Fruit fly (Drosophila melanogaster): Measurements from ENCODE around the gene Sap130.

Gene Sap130

dm6 chr3L:12804730-12805170 is 952 bp upstream of the Sap130 start, which contains the start of gene Atg1:
Gene Atg1, minus strand, starts transcription at chr3L:12805116.
- TF ChIP-seq Snoo (tag; optimal IDR thresholded peaks at IDR 0.05) (no peak), CG12605 (GFP tag; IDR thresholded peaks at IDR 0.05) (peak; percentile 22; the same call in 1 of the 2 replicates)

- TF ChIP-seq CG9948 (tag; optimal IDR thresholded peaks at IDR 0.05) = peak; percentile 39
- no peak for TF ChIP-seq CG14655 (GFP tag; optimal IDR thresholded peaks at IDR 0.05)
- no peak for TF ChIP-seq Pif1A (GFP tag; optimal IDR thresholded peaks at IDR 0.05)
- TF ChIP-seq CG12605 (GFP tag; IDR thresholded peaks at IDR 0.05) = no peak
- TF ChIP-seq CG17806 (tag; optimal IDR thresholded peaks at IDR 0.05) = peak; percentile 49
- TF ChIP-seq CG8301 (tag; optimal IDR thresholded peaks at IDR 0.05) = no peak
- peak; percentile 54; the same call in 1 of the 2 replicates for TF ChIP-seq CG32121 (GFP tag; IDR thresholded peaks at IDR 0.05)
- peak; percentile 62 for TF ChIP-seq CG8159 (tag; optimal IDR thresholded peaks at IDR 0.05)
- peak; percentile 7 for TF ChIP-seq EcR (GFP tag; optimal IDR thresholded peaks at IDR 0.05)
- peak; percentile 45 for TF ChIP-seq CG15710 (tag; optimal IDR thresholded peaks at IDR 0.05)
- TF ChIP-seq CG4496 (GFP tag; IDR thresholded peaks at IDR 0.05) = no peak
- peak; percentile 40 for TF ChIP-seq CG34367 (tag; optimal IDR thresholded peaks at IDR 0.05)
- peak; percentile 56 for TF ChIP-seq Pif1B (GFP tag; optimal IDR thresholded peaks at IDR 0.05)
- peak; percentile 76 for TF ChIP-seq Ets98B (GFP tag; IDR thresholded peaks at IDR 0.05)
- no peak for TF ChIP-seq CG13204 (GFP tag; optimal IDR thresholded peaks at IDR 0.05)
- TF ChIP-seq gl (tag; optimal IDR thresholded peaks at IDR 0.05) = no peak
- no peak for TF ChIP-seq fd96Ca (GFP tag; IDR thresholded peaks at IDR 0.05)
- TF ChIP-seq rn (GFP tag; IDR thresholded peaks at IDR 0.05) = no peak
- peak; percentile 54 for TF ChIP-seq Snoo (tag; optimal IDR thresholded peaks at IDR 0.05)
- no peak for TF ChIP-seq CG10348 (GFP tag; IDR thresholded peaks at IDR 0.05)
- peak; percentile 42 for TF ChIP-seq D1 (tag; optimal IDR thresholded peaks at IDR 0.05)
Observed at dm6 chr3L:12806290-12806743, 615 bp downstream of the Sap130 start.

dm6 chr3L:12808421-12808820 is 2.7 kb downstream of the Sap130 start, which contains the start of gene CG32110:
Gene CG32110, plus strand, starts transcription at chr3L:12808721.
- no peak for TF ChIP-seq CG13204 (GFP tag; optimal IDR thresholded peaks at IDR 0.05)
- TF ChIP-seq CG14655 (GFP tag; optimal IDR thresholded peaks at IDR 0.05) = no peak
- TF ChIP-seq CG4496 (GFP tag; IDR thresholded peaks at IDR 0.05) = no peak
- TF ChIP-seq Snoo (tag; optimal IDR thresholded peaks at IDR 0.05) = no peak
- no peak for TF ChIP-seq EcR (GFP tag; optimal IDR thresholded peaks at IDR 0.05)
- no peak for TF ChIP-seq CG17806 (tag; optimal IDR thresholded peaks at IDR 0.05)
- no peak for TF ChIP-seq CG12605 (GFP tag; IDR thresholded peaks at IDR 0.05)
- no peak for TF ChIP-seq Pif1A (GFP tag; optimal IDR thresholded peaks at IDR 0.05)
- TF ChIP-seq Pif1B (GFP tag; optimal IDR thresholded peaks at IDR 0.05) = no peak

dm6 chr3L:12813907-12814306 is 8.2 kb downstream of the Sap130 start, which contains the start of the genes Sf3a2 and CG42588:
Gene Sf3a2, minus strand, starts transcription at chr3L:12814019.
Gene CG42588, plus strand, starts transcription at chr3L:12814254.
- TF ChIP-seq CG17806 (tag; optimal IDR thresholded peaks at IDR 0.05) = peak; percentile 31
- TF ChIP-seq rn (GFP tag; IDR thresholded peaks at IDR 0.05) = peak; percentile 36; the same call in 1 of the 2 replicates
- TF ChIP-seq CG4496 (GFP tag; IDR thresholded peaks at IDR 0.05) = no peak

- TF ChIP-seq CG13204 (GFP tag; optimal IDR thresholded peaks at IDR 0.05) = no peak
- no peak for TF ChIP-seq CG32121 (GFP tag; IDR thresholded peaks at IDR 0.05)
- TF ChIP-seq CG17806 (tag; optimal IDR thresholded peaks at IDR 0.05) = no peak
Observed at dm6 chr3L:12814806-12815205, 9.1 kb downstream of the Sap130 start.

dm6 chr3L:12815756-12816155 is 10.1 kb downstream of the Sap130 start:
- TF ChIP-seq CG14655 (GFP tag; optimal IDR thresholded peaks at IDR 0.05) (no peak), Pif1A (GFP tag; optimal IDR thresholded peaks at IDR 0.05) (no peak), EcR (GFP tag; optimal IDR thresholded peaks at IDR 0.05) (no peak), CG8301 (tag; optimal IDR thresholded peaks at IDR 0.05) (no peak), CG9948 (tag; optimal IDR thresholded peaks at IDR 0.05) (no peak), CG34367 (tag; optimal IDR thresholded peaks at IDR 0.05) (no peak), Ets98B (GFP tag; IDR thresholded peaks at IDR 0.05) (no peak), CG32121 (GFP tag; IDR thresholded peaks at IDR 0.05) (no peak), CG13204 (GFP tag; optimal IDR thresholded peaks at IDR 0.05) (no peak), Pif1B (GFP tag; optimal IDR thresholded peaks at IDR 0.05) (no peak), D1 (tag; optimal IDR thresholded peaks at IDR 0.05) (no peak), gl (tag; optimal IDR thresholded peaks at IDR 0.05) (no peak), Snoo (tag; optimal IDR thresholded peaks at IDR 0.05) (no peak), CG17806 (tag; optimal IDR thresholded peaks at IDR 0.05) (no peak), fd96Ca (GFP tag; IDR thresholded peaks at IDR 0.05) (no peak), rn (GFP tag; IDR thresholded peaks at IDR 0.05) (no peak), CG12605 (GFP tag; IDR thresholded peaks at IDR 0.05) (no peak), CG15710 (tag; optimal IDR thresholded peaks at IDR 0.05) (no peak), CG10348 (GFP tag; IDR thresholded peaks at IDR 0.05) (no peak), CG4496 (GFP tag; IDR thresholded peaks at IDR 0.05) (no peak)

dm6 chr3L:12827705-12828104 is 22.0 kb downstream of the Sap130 start:
- no peak for TF ChIP-seq CG32121 (GFP tag; IDR thresholded peaks at IDR 0.05)
- no peak for TF ChIP-seq fd96Ca (GFP tag; IDR thresholded peaks at IDR 0.05)
- TF ChIP-seq CG17806 (tag; optimal IDR thresholded peaks at IDR 0.05) = no peak
- TF ChIP-seq Snoo (tag; optimal IDR thresholded peaks at IDR 0.05) = no peak
- TF ChIP-seq gl (tag; optimal IDR thresholded peaks at IDR 0.05) = no peak
- no peak for TF ChIP-seq EcR (GFP tag; optimal IDR thresholded peaks at IDR 0.05)
- no peak for TF ChIP-seq CG15710 (tag; optimal IDR thresholded peaks at IDR 0.05)
- no peak for TF ChIP-seq CG10348 (GFP tag; IDR thresholded peaks at IDR 0.05)
- no peak for TF ChIP-seq rn (GFP tag; IDR thresholded peaks at IDR 0.05)

All from whole organism, pupa.